Worm (Caenorhabditis elegans) whole organism, L4 larva: ENCODE measurements around the gene str-248.

ENCODE experiments used
- F37D6.2 ChIP-seq: sonication (generic microtip); optimal IDR thresholded peaks from 2 replicates; lab custom pipeline; 2016; ENCODE audit warnings: mild to moderate bottlenecking, missing genetic modification characterization, missing compliant biosample characterization
- F44E2.7 ChIP-seq: fragments of 200-800 bp; sonication (Bioruptor generic); IDR thresholded peaks from 2 replicates; pipeline ENCODE4 v2.1.2; 2022; ENCODE audit warnings: missing genetic modification characterization, missing compliant biosample characterization
- R02D3.7 ChIP-seq: fragments of 150-350 bp; sonication (generic microtip); optimal IDR thresholded peaks from 3 replicates; lab custom pipeline; 2014; ENCODE audit warnings: missing biosample characterization, missing genetic modification characterization
- daf-16 ChIP-seq, 3 experiments: sonication (generic microtip); optimal IDR thresholded peaks; 2 replicates each; lab custom pipeline; 2016 to 2017; ENCODE audit warnings: missing genetic modification characterization in 3 of 3, missing genetic modification reagents in 3 of 3, mild to moderate bottlenecking in 2 of 3, missing compliant biosample characterization in 2 of 3, missing biosample characterization in 1 of 3, moderate library complexity in 1 of 3
- hif-1 ChIP-seq, 2 experiments: sonication (generic microtip); optimal IDR thresholded peaks; 2 replicates each; lab custom pipeline; 2016 to 2017; ENCODE audit warnings: missing compliant biosample characterization in 2 of 2, missing genetic modification characterization in 2 of 2, missing genetic modification reagents in 2 of 2, missing genotype in 2 of 2, mild to moderate bottlenecking in 1 of 2
- lin-13 ChIP-seq: fragments of 150-350 bp; optimal IDR thresholded peaks from 2 replicates; lab custom pipeline; 2014; ENCODE audit warnings: missing biosample characterization, missing genetic modification reagents, missing genetic modification characterization
- lin-29 ChIP-seq: fragments of 200-800 bp; sonication (Bioruptor generic); IDR thresholded peaks from 2 replicates; pipeline ENCODE4 v1.3.6; 2022; ENCODE audit warnings: missing genetic modification reagents, missing genetic modification characterization, missing compliant biosample characterization
- nhr-11 ChIP-seq: fragments of 150-350 bp; optimal IDR thresholded peaks from 2 replicates; lab custom pipeline; 2014; ENCODE audit warnings: missing biosample characterization, missing genetic modification characterization
- nhr-42 ChIP-seq: fragments of 200-800 bp; sonication (Bioruptor generic); IDR thresholded peaks from 2 replicates; pipeline ENCODE4 v1.3.6; 2022; ENCODE audit warnings: missing genetic modification characterization, missing compliant biosample characterization

ce11 chrV:15674899-15675298 is 45.5 kb upstream of the str-248 start:
- TF ChIP-seq lin-29 (GFP tag; lab: Robert Waterston, UW) = no peak
- TF ChIP-seq lin-13 (GFP tag; lab: Kevin White, UChicago) = no peak
- no peak for TF ChIP-seq daf-16 (GFP tag; optimal IDR thresholded peaks at IDR 0.05; lab: Kevin White, UChicago)
- TF ChIP-seq daf-16 (tag; optimal IDR thresholded peaks at IDR 0.05; lab: Kevin White, UChicago) = no peak
- no peak for TF ChIP-seq F44E2.7 (GFP tag; lab: Robert Waterston, UW)
- TF ChIP-seq R02D3.7 (tag; lab: Kevin White, UChicago) = no peak
- TF ChIP-seq nhr-11 (tag; lab: Kevin White, UChicago) = no peak
- TF ChIP-seq hif-1 (tag; optimal IDR thresholded peaks at IDR 0.05; lab: Kevin White, UChicago) = no peak
- TF ChIP-seq nhr-42 (GFP tag; lab: Robert Waterston, UW) = no peak
- no peak for TF ChIP-seq F37D6.2
